Worm (Caenorhabditis elegans): ENCODE results near the gene F44A2.5.
A peak's percentile ranks its signal among the peaks of the same experiment; 100 is the strongest.

Gene F44A2.5

ce11 chrV:9283452-9283851 lies 14.0 kb upstream of the F44A2.5 start (continued):
- no peak for TF ChIP-seq dmd-8 (GFP tag; IDR thresholded peaks at IDR 0.05)

ce11 chrV:9287460-9287859 lies 10.0 kb upstream of the F44A2.5 start, which contains the start of gene lron-2:
lron-2 (minus strand) TSS chrV:9287560.
- no peak for TF ChIP-seq lin-15B (tag; optimal IDR thresholded peaks at IDR 0.05)
- TF ChIP-seq nhr-28 (tag; optimal IDR thresholded peaks at IDR 0.05) = no peak
- no peak for TF ChIP-seq ctbp-1 (GFP tag; IDR thresholded peaks at IDR 0.05)
- no peak for TF ChIP-seq T26A8.4 (GFP tag; IDR thresholded peaks at IDR 0.05)
- TF ChIP-seq Y75B8A.6 (GFP tag; IDR thresholded peaks at IDR 0.05) = no peak
- TF ChIP-seq unc-39 (tag; optimal IDR thresholded peaks at IDR 0.05) = no peak
- TF ChIP-seq hmg-1.1 (GFP tag; IDR thresholded peaks at IDR 0.05) = no peak

- TF ChIP-seq F44E2.7 (GFP tag; IDR thresholded peaks at IDR 0.05) = no peak
- no peak for TF ChIP-seq Y5F2A.4 (GFP tag; optimal IDR thresholded peaks at IDR 0.05)
- no peak for TF ChIP-seq T20F7.1 (GFP tag; optimal IDR thresholded peaks at IDR 0.05)
- TF ChIP-seq F37D6.2 (tag; optimal IDR thresholded peaks at IDR 0.05) = no peak
These were observed 5.5 kb upstream of the F44A2.5 start, which contains the start of gene ZK682.7 for ce11 chrV:9291919-9292318. ZK682.7 (minus strand) TSS chrV:9292165.

ce11 chrV:9293359-9293758 lies 4.1 kb upstream of the F44A2.5 start:
- TF ChIP-seq rbr-2 (tag; optimal IDR thresholded peaks at IDR 0.05) = peak; percentile 43
- TF ChIP-seq egl-43 (GFP tag; IDR thresholded peaks at IDR 0.05) = peak; percentile 86
- TF ChIP-seq F44E2.7 (GFP tag; IDR thresholded peaks at IDR 0.05) = no peak
- peak; percentile 33; the same call in 1 of the 2 replicates for TF ChIP-seq hmg-1.1 (GFP tag; IDR thresholded peaks at IDR 0.05)
- TF ChIP-seq set-16 (GFP tag; IDR thresholded peaks at IDR 0.05) = peak; percentile 98
- no peak for TF ChIP-seq hlh-11 (tag; optimal IDR thresholded peaks at IDR 0.05)
- 0 out of 2 replicates have a peak, but pooled peaks have one; percentile 5 for TF ChIP-seq vab-7 (GFP tag; IDR thresholded peaks at IDR 0.05)
- TF ChIP-seq madf-5 (GFP tag; IDR thresholded peaks at IDR 0.05) = peak in 1 of 2 experiments; percentile 62; a peak in 1 of 4 replicates

ce11 chrV:9295581-9295980 lies 1.9 kb upstream of the F44A2.5 start:
- TF ChIP-seq unc-62 (GFP tag; optimal IDR thresholded peaks at IDR 0.05 in 1 of 2) (peak in 1 of 2 experiments; percentile 87), unc-62 (tag; optimal IDR thresholded peaks at IDR 0.05) (no peak), egl-27 (tag; optimal IDR thresholded peaks at IDR 0.05) (no peak)

ce11 chrV:9303026-9303425 lies 5.6 kb downstream of the F44A2.5 start, which contains the start of gene nhr-39:
nhr-39 (plus strand) TSS chrV:9303326.
- TF ChIP-seq Y48G9A.11 (GFP tag; IDR thresholded peaks at IDR 0.05) (no peak), ztf-7 (tag; optimal IDR thresholded peaks at IDR 0.05) (no peak), ces-1 (GFP tag; optimal IDR thresholded peaks at IDR 0.05) (no peak), lin-39 (tag; optimal IDR thresholded peaks at IDR 0.05) (no peak), nhr-42 (GFP tag; IDR thresholded peaks at IDR 0.05) (no peak), mxl-2 (GFP tag; conservative IDR thresholded peaks at IDR 0.05) (no peak), aha-1 (tag) (no peak), nhr-237 (tag; optimal IDR thresholded peaks at IDR 0.05) (no peak), mep-1 (tag; optimal IDR thresholded peaks at IDR 0.05) (no peak), Y75B8A.6 (GFP tag; IDR thresholded peaks at IDR 0.05) (no peak), madf-9 (GFP tag; conservative IDR thresholded peaks at IDR 0.05) (no peak)

ce11 chrV:9305116-9305515 lies 7.7 kb downstream of the F44A2.5 start, which contains the start of gene F44A2.3:
F44A2.3 (plus strand) TSS chrV:9305416.
- TF ChIP-seq tra-1 (GFP tag; IDR thresholded peaks at IDR 0.05) (no peak), ztf-7 (tag; optimal IDR thresholded peaks at IDR 0.05) (no peak), ces-1 (GFP tag; optimal IDR thresholded peaks at IDR 0.05) (no peak), dve-1 (tag; optimal IDR thresholded peaks at IDR 0.05; ENCODE audit: insufficient read depth) (peak; percentile 9)

Measured in whole organism, L4 larva.